Fruit fly (Drosophila melanogaster): ENCODE results near the gene Hrb87F.

- TF ChIP-seq CG8478 (optimal IDR thresholded peaks at IDR 0.05) (no peak), CTCF (optimal IDR thresholded peaks at IDR 0.05) (no peak)
Observed at dm6 chr3R:13612333-13612732, 48.0 kb downstream of the Hrb87F start, which contains the start of gene CG9757.
